Fruit fly (Drosophila melanogaster) whole organism, wandering third instar larva: ENCODE measurements around the gene Msp300.

Experiments used
- Abd-B ChIP-seq: fragments of >200 bp; optimal IDR thresholded peaks from 2 replicates; lab custom pipeline; 2017; ENCODE audit warnings: missing biosample characterization, missing genetic modification characterization
- CG32264 ChIP-seq: fragments of 200-800 bp; sonication (Bioruptor generic); optimal IDR thresholded peaks from 2 replicates; lab custom pipeline; 2016; ENCODE audit warnings: missing biosample characterization, missing genetic modification characterization
- CG9705 ChIP-seq: fragments of 200-800 bp; sonication (Bioruptor generic); optimal IDR thresholded peaks from 2 replicates; lab custom pipeline; 2018; ENCODE audit warnings: missing biosample characterization, mild to moderate bottlenecking, missing genetic modification characterization
- CrebA ChIP-seq: fragments of 200-800 bp; sonication (Bioruptor generic); optimal IDR thresholded peaks from 2 replicates; lab custom pipeline; 2016; ENCODE audit warnings: missing biosample characterization, mild to moderate bottlenecking, missing genetic modification characterization, borderline replicate concordance
- Dfd ChIP-seq: fragments of >200 bp; optimal IDR thresholded peaks from 2 replicates; lab custom pipeline; 2017; ENCODE audit warnings: missing biosample characterization, missing genetic modification characterization
- Dif ChIP-seq: fragments of 200-275, 200-300 bp; sonication (Bioruptor generic); optimal IDR thresholded peaks from 2 replicates; lab custom pipeline; 2018; ENCODE audit warnings: missing biosample characterization, missing genetic modification characterization; ENCODE audit not compliant: partially characterized antibody
- GATAd ChIP-seq: sonication (Bioruptor generic); optimal IDR thresholded peaks from 2 replicates; lab custom pipeline; 2016; ENCODE audit warnings: missing biosample characterization, missing genetic modification characterization
- HLH106 ChIP-seq: fragments of 200-800 bp; optimal IDR thresholded peaks from 3 replicates; lab custom pipeline; 2019; ENCODE audit warnings: missing biosample characterization, mild to moderate bottlenecking, missing genetic modification characterization, moderate library complexity
- Hnf4 ChIP-seq: fragments of 200-800 bp; sonication (Bioruptor generic); optimal IDR thresholded peaks from 2 replicates; lab custom pipeline; 2016; ENCODE audit warnings: missing biosample characterization, mild to moderate bottlenecking, missing genetic modification characterization
- Hr78 ChIP-seq: fragments of >200 bp; optimal IDR thresholded peaks from 2 replicates; lab custom pipeline; 2017; ENCODE audit warnings: missing biosample characterization, missing genetic modification characterization
- Hr83 ChIP-seq: fragments of 200-300 bp; sonication (Bioruptor generic); optimal IDR thresholded peaks from 2 replicates; lab custom pipeline; 2016; ENCODE audit warnings: missing biosample characterization, mild to moderate bottlenecking, missing genetic modification characterization, moderate library complexity; ENCODE audit not compliant: poor library complexity, severe bottlenecking
- Jra ChIP-seq: sonication (Bioruptor generic); optimal IDR thresholded peaks from 2 replicates; lab custom pipeline; 2016; ENCODE audit warnings: missing biosample characterization, missing genetic modification characterization
- Mio ChIP-seq: sonication (Bioruptor generic); optimal IDR thresholded peaks from 2 replicates; lab custom pipeline; 2016; ENCODE audit warnings: missing biosample characterization, missing genetic modification characterization
- Myc ChIP-seq: fragments of >200 bp; optimal IDR thresholded peaks from 2 replicates; lab custom pipeline; 2017
- N ChIP-seq: fragments of >200 bp; optimal IDR thresholded peaks from 2 replicates; lab custom pipeline; 2018; ENCODE audit warnings: missing biosample characterization, missing external identifiers, missing genetic modification characterization
- OdsH ChIP-seq: fragments of 200-800 bp; sonication (Bioruptor generic); optimal IDR thresholded peaks from 2 replicates; lab custom pipeline; 2016; ENCODE audit warnings: missing biosample characterization, mild to moderate bottlenecking, missing genetic modification characterization
- Rel ChIP-seq, 2 experiments: fragments of 200-800 bp; sonication (Bioruptor generic) in 1 of 2; optimal IDR thresholded peaks; 2 replicates in 1 of 2; 3 replicates in 1 of 2; lab custom pipeline; 2016 to 2019; ENCODE audit warnings: mild to moderate bottlenecking in 2 of 2, missing biosample characterization in 2 of 2, missing genetic modification characterization in 2 of 2, moderate library complexity in 1 of 2
- Sp1 ChIP-seq: fragments of 200-800 bp; sonication (Bioruptor generic); optimal IDR thresholded peaks from 3 replicates; lab custom pipeline; 2019; ENCODE audit warnings: missing biosample characterization, mild to moderate bottlenecking, missing genetic modification characterization, moderate library complexity
- Vsx2 ChIP-seq: fragments of 200-300, 225-300 bp; sonication (Bioruptor generic); optimal IDR thresholded peaks from 2 replicates; lab custom pipeline; 2018; ENCODE audit warnings: missing biosample characterization, missing genetic modification characterization; ENCODE audit not compliant: partially characterized antibody
- br ChIP-seq: fragments of 200-800 bp; sonication (Bioruptor generic); optimal IDR thresholded peaks from 2 replicates; lab custom pipeline; 2016; ENCODE audit warnings: missing biosample characterization, missing genetic modification characterization
- brk ChIP-seq: fragments of 200-800 bp; sonication (Bioruptor generic); optimal IDR thresholded peaks from 2 replicates; lab custom pipeline; 2016; ENCODE audit warnings: missing biosample characterization, mild to moderate bottlenecking, missing genetic modification characterization
- dl ChIP-seq, 2 experiments: fragments of 175-275, 200-275 bp in 1 of 2; fragments of 200-275 bp in 1 of 2; sonication (Bioruptor generic); optimal IDR thresholded peaks; lab custom pipeline; 2018; ENCODE audit warnings: mild to moderate bottlenecking in 2 of 2, missing biosample characterization in 2 of 2, missing genetic modification characterization in 2 of 2, moderate library complexity in 2 of 2; ENCODE audit not compliant: partially characterized antibody in 2 of 2, insufficient read depth in 1 of 2
- dmrt93B ChIP-seq: fragments of 200-800 bp; sonication (Bioruptor generic); optimal IDR thresholded peaks from 2 replicates; lab custom pipeline; 2018; ENCODE audit warnings: missing biosample characterization, mild to moderate bottlenecking, missing genetic modification characterization
- dsf ChIP-seq: sonication (Bioruptor generic); optimal IDR thresholded peaks from 2 replicates; lab custom pipeline; 2016; ENCODE audit warnings: missing biosample characterization, missing genetic modification characterization, borderline replicate concordance
- ey ChIP-seq: fragments of 200-800 bp; sonication (Bioruptor generic); optimal IDR thresholded peaks from 2 replicates; lab custom pipeline; 2016; ENCODE audit warnings: missing biosample characterization, missing genetic modification characterization
- foxo ChIP-seq, 2 experiments: fragments of 200-800 bp; sonication (Bioruptor generic); optimal IDR thresholded peaks; 2 replicates in 1 of 2; 3 replicates in 1 of 2; lab custom pipeline; 2016 to 2017; ENCODE audit warnings: missing biosample characterization in 2 of 2, missing genetic modification characterization in 2 of 2
- fru ChIP-seq: fragments of 200-800 bp; sonication (Bioruptor generic); optimal IDR thresholded peaks from 3 replicates; lab custom pipeline; 2016; ENCODE audit warnings: missing biosample characterization, mild to moderate bottlenecking, missing genetic modification characterization
- h ChIP-seq: fragments of 200-800 bp; sonication (Bioruptor generic); optimal IDR thresholded peaks from 3 replicates; lab custom pipeline; 2016; ENCODE audit warnings: missing biosample characterization, mild to moderate bottlenecking, missing genetic modification characterization
- jim ChIP-seq: fragments of 175-275, 200-325 bp; sonication (Bioruptor generic); optimal IDR thresholded peaks from 2 replicates; lab custom pipeline; 2016; ENCODE audit warnings: missing biosample characterization, mild to moderate bottlenecking, missing genetic modification characterization
- lola ChIP-seq: fragments of >200 bp; optimal IDR thresholded peaks from 2 replicates; lab custom pipeline; 2017; ENCODE audit warnings: missing biosample characterization, missing genetic modification characterization
- pan ChIP-seq: fragments of >200 bp; optimal IDR thresholded peaks from 2 replicates; lab custom pipeline; 2017
- psq ChIP-seq: fragments of 200-800 bp; sonication (Bioruptor generic); optimal IDR thresholded peaks from 3 replicates; lab custom pipeline; 2017; ENCODE audit warnings: missing biosample characterization, mild to moderate bottlenecking, missing genetic modification characterization, moderate library complexity
- rgr ChIP-seq: fragments of 200-800 bp; sonication (Bioruptor generic); optimal IDR thresholded peaks from 3 replicates; lab custom pipeline; 2016; ENCODE audit warnings: missing biosample characterization, mild to moderate bottlenecking, missing genetic modification characterization
- sage ChIP-seq: fragments of 200-800 bp; sonication (Bioruptor generic); optimal IDR thresholded peaks from 2 replicates; lab custom pipeline; 2016; ENCODE audit warnings: missing biosample characterization, mild to moderate bottlenecking, missing genetic modification characterization
- sv ChIP-seq: fragments of 200-800 bp; sonication (Bioruptor generic); optimal IDR thresholded peaks from 3 replicates; lab custom pipeline; 2016; ENCODE audit warnings: missing biosample characterization, missing genetic modification characterization
- tai ChIP-seq: sonication (Bioruptor generic); optimal IDR thresholded peaks from 2 replicates; lab custom pipeline; 2016; ENCODE audit warnings: missing biosample characterization, missing genetic modification characterization
- usp ChIP-seq: fragments of >200 bp; optimal IDR thresholded peaks from 2 replicates; lab custom pipeline; 2017; ENCODE audit warnings: missing biosample characterization, missing genetic modification characterization
- woc ChIP-seq: sonication (Bioruptor generic); optimal IDR thresholded peaks from 2 replicates; lab custom pipeline; 2016; ENCODE audit warnings: missing biosample characterization, mild to moderate bottlenecking, missing genetic modification characterization

The Msp300 gene

DNA sequence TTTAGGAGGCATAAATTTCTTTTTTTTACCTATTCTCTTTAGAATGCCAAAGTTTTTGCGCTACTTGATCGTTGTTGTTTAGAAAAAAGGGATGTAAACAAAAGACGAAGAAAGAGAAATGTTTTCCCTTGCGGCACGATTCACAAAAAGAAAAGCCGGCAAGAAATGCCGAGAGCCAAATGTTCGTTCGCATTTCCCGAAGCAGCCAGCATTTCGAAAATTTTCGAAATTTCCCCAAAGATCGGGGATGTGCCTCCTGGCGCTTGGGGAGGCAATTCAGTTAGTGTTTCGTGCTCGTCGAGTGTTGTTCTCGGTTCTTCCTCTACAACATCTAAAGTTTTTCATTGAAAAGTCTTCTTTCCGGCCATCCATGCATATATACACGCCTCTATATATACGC, at the start of gene Msp300:
TSS of gene Msp300 (plus strand) at position 301 of the 400 bp plus-strand sequence.
- no peak for TF ChIP-seq rgr (GFP tag; lab: Kevin White, UChicago)
- no peak for TF ChIP-seq Myc (lab: Kevin White, UChicago)
- no peak for TF ChIP-seq ey

dm6 chr2L:5052367-5052914, 48.2 kb upstream of the Msp300 start, which contains the start of gene senju:
TSS of gene senju (plus strand) at chr2L:5052843.
- peak; percentile 57 for TF ChIP-seq Myc (lab: Kevin White, UChicago)
- peak; percentile 79 for TF ChIP-seq Sp1 (GFP tag; lab: Kevin White, UChicago)
- no peak for TF ChIP-seq lola
- TF ChIP-seq Vsx2 (GFP tag; lab: Kevin White, UChicago): no peak
- TF ChIP-seq usp (GFP tag; lab: Kevin White, UChicago): no peak
- TF ChIP-seq CG9705: peak; percentile 67
- peak; percentile 82 for TF ChIP-seq psq
- peak; percentile 59 for TF ChIP-seq HLH106 (tag; lab: Kevin White, UChicago)
- no peak for TF ChIP-seq CrebA (GFP tag; lab: Kevin White, UChicago)
- peak; percentile 25 for TF ChIP-seq CG32264 (GFP tag; lab: Kevin White, UChicago)
- TF ChIP-seq br: peak; percentile 93
- no peak for TF ChIP-seq Hr78 (GFP tag; lab: Kevin White, UChicago)
- no peak for TF ChIP-seq Dfd (GFP tag; lab: Kevin White, UChicago)
- TF ChIP-seq ey: peak; percentile 92
- TF ChIP-seq Hr83 (GFP tag; lab: Kevin White, UChicago): peak; percentile 95
- peak; percentile 43 for TF ChIP-seq jim (GFP tag; lab: Kevin White, UChicago)
- TF ChIP-seq rgr (GFP tag; lab: Kevin White, UChicago): peak; percentile 90
- TF ChIP-seq brk: no peak
- peak; percentile 90 for TF ChIP-seq fru
- no peak for TF ChIP-seq dl (GFP tag; optimal IDR thresholded peaks at IDR 0.05; lab: Kevin White, UChicago; ENCODE audit: insufficient read depth in 1 of 2, partially characterized antibody in 2 of 2)
- TF ChIP-seq tai (GFP tag; lab: Kevin White, UChicago): no peak
- no peak for TF ChIP-seq N (GFP tag; lab: Kevin White, UChicago)
- TF ChIP-seq foxo (GFP tag; optimal IDR thresholded peaks at IDR 0.05; lab: Kevin White, UChicago): peak in 1 of 2 experiments; percentile 92
- TF ChIP-seq dmrt93B (GFP tag; lab: Kevin White, UChicago): peak; percentile 57
- no peak for TF ChIP-seq sage
- peak; percentile 93 for TF ChIP-seq h (GFP tag; lab: Kevin White, UChicago)
- TF ChIP-seq Hnf4: peak; percentile 91
- no peak for TF ChIP-seq Dif (GFP tag; lab: Kevin White, UChicago)
- TF ChIP-seq OdsH (GFP tag; lab: Kevin White, UChicago): peak; percentile 89
- no peak for TF ChIP-seq GATAd (GFP tag; lab: Kevin White, UChicago)
- no peak for TF ChIP-seq Rel (GFP tag; optimal IDR thresholded peaks at IDR 0.05; lab: Kevin White, UChicago)
- peak; percentile 98 for TF ChIP-seq Rel (tag; optimal IDR thresholded peaks at IDR 0.05; lab: Kevin White, UChicago)
- peak; percentile 73 for TF ChIP-seq dsf (GFP tag; lab: Kevin White, UChicago)
- TF ChIP-seq sv (GFP tag; lab: Kevin White, UChicago): peak; percentile 75
- TF ChIP-seq woc (GFP tag; lab: Kevin White, UChicago): no peak
- TF ChIP-seq Abd-B (GFP tag; lab: Kevin White, UChicago): no peak
- peak; percentile 53 for TF ChIP-seq Mio
- no peak for TF ChIP-seq pan (lab: Kevin White, UChicago)
- peak; percentile 91 for TF ChIP-seq Jra (GFP tag; lab: Kevin White, UChicago)

- TF ChIP-seq sv (GFP tag; lab: Kevin White, UChicago) (no peak), Hr78 (GFP tag; lab: Kevin White, UChicago) (no peak), Dfd (GFP tag; lab: Kevin White, UChicago) (no peak), CG9705 (no peak), lola (no peak), fru (no peak), CrebA (GFP tag; lab: Kevin White, UChicago) (no peak), pan (lab: Kevin White, UChicago) (no peak), dmrt93B (GFP tag; lab: Kevin White, UChicago) (no peak), dl (GFP tag; optimal IDR thresholded peaks at IDR 0.05; lab: Kevin White, UChicago; ENCODE audit: insufficient read depth in 1 of 2, partially characterized antibody in 2 of 2) (no peak), GATAd (GFP tag; lab: Kevin White, UChicago) (no peak), Sp1 (GFP tag; lab: Kevin White, UChicago) (no peak), ey (no peak), N (GFP tag; lab: Kevin White, UChicago) (no peak), Mio (no peak), usp (GFP tag; lab: Kevin White, UChicago) (no peak), HLH106 (tag; lab: Kevin White, UChicago) (no peak), br (no peak), sage (no peak), woc (GFP tag; lab: Kevin White, UChicago) (no peak)
Observed at dm6 chr2L:5052994-5053393, 47.7 kb upstream of the Msp300 start, which contains the start of gene eIF3h. TSS of gene eIF3h (minus strand) at chr2L:5053094.
